Worm (Caenorhabditis elegans): ENCODE data around the gene T11G6.3.

- TF ChIP-seq flt-1 (GFP tag; IDR thresholded peaks at IDR 0.05) (no peak), tbx-37 (GFP tag; conservative IDR thresholded peaks at IDR 0.05) (no peak), scrt-1 (GFP tag; IDR thresholded peaks at IDR 0.05) (no peak), hnd-1 (tag; optimal IDR thresholded peaks at IDR 0.05) (no peak), tbx-11 (GFP tag; IDR thresholded peaks at IDR 0.05) (no peak), ama-1 (optimal IDR thresholded peaks at IDR 0.05) (no peak), ceh-13 (GFP tag; optimal IDR thresholded peaks at IDR 0.05) (no peak), aly-1 (tag; optimal IDR thresholded peaks at IDR 0.05) (no peak), pes-1 (GFP tag; IDR thresholded peaks at IDR 0.05) (no peak), F13C5.2 (tag; optimal IDR thresholded peaks at IDR 0.05) (no peak), B0310.2 (tag; optimal IDR thresholded peaks at IDR 0.05) (no peak), ceh-36 (tag; optimal IDR thresholded peaks at IDR 0.05) (no peak), hmg-4 (GFP tag; optimal IDR thresholded peaks at IDR 0.05) (no peak), hmbx-1 (tag; optimal IDR thresholded peaks at IDR 0.05) (no peak)
Measured at ce11 chrIV:10820114-10820513, 34.9 kb downstream of the T11G6.3 start.

Measured in whole organism, early embryonic.